Worm (Caenorhabditis elegans) whole organism, L1 larva: ENCODE measurements around the gene epg-5.

Source experiments
- C16A3.4 ChIP-seq: fragments of 150-350 bp; optimal IDR thresholded peaks from 2 replicates; lab custom pipeline; 2014; ENCODE audit warnings: missing biosample characterization, missing genetic modification characterization
- C34B4.2 ChIP-seq: sonication (generic microtip); optimal IDR thresholded peaks from 2 replicates; lab custom pipeline; 2017; ENCODE audit warnings: mild to moderate bottlenecking, missing genetic modification characterization, missing compliant biosample characterization
- Y116A8C.19 ChIP-seq: sonication (generic microtip); optimal IDR thresholded peaks from 2 replicates; lab custom pipeline; 2016; ENCODE audit warnings: missing compliant biosample characterization, missing genetic modification characterization, borderline replicate concordance
- alr-1 ChIP-seq: fragments of 200-800 bp; sonication (Bioruptor generic); optimal IDR thresholded peaks from 2 replicates; lab custom pipeline; 2018; ENCODE audit warnings: borderline replicate concordance, mild to moderate bottlenecking, missing genetic modification characterization, missing compliant biosample characterization
- ama-1 ChIP-seq: fragments of 150-350 bp; optimal IDR thresholded peaks from 2 replicates; lab custom pipeline; 2014
- blmp-1 ChIP-seq: fragments of 150-350 bp; optimal IDR thresholded peaks from 2 replicates; lab custom pipeline; 2014; ENCODE audit warnings: missing biosample characterization, missing genetic modification characterization
- ceh-90 ChIP-seq: sonication (generic microtip); optimal IDR thresholded peaks from 2 replicates; lab custom pipeline; 2016; ENCODE audit warnings: missing genetic modification characterization, missing compliant biosample characterization
- efl-1 ChIP-seq, 4 experiments: fragments of 150-350 bp; optimal IDR thresholded peaks in 3 of 4; peaks in 1 of 4; 1 replicate in 1 of 4; 2 replicates in 3 of 4; lab custom pipeline; 2014; ENCODE audit warnings: missing biosample characterization in 2 of 4, missing genetic modification characterization in 2 of 4, missing genetic modification reagents in 2 of 4
- efl-3 ChIP-seq: fragments of 200-800 bp; sonication (Bioruptor generic); optimal IDR thresholded peaks from 2 replicates; lab custom pipeline; 2018; ENCODE audit warnings: mild to moderate bottlenecking, missing genetic modification characterization, missing compliant biosample characterization
- egl-13 ChIP-seq: sonication (generic microtip); optimal IDR thresholded peaks from 2 replicates; lab custom pipeline; 2016; ENCODE audit warnings: missing genotype, missing genetic modification reagents, missing genetic modification characterization, missing compliant biosample characterization
- elt-2 ChIP-seq: sonication (generic microtip); optimal IDR thresholded peaks from 2 replicates; lab custom pipeline; 2016; ENCODE audit warnings: missing genetic modification characterization, mild to moderate bottlenecking, inconsistent platforms, missing compliant biosample characterization, missing genetic modification reagents
- elt-3 ChIP-seq, 6 experiments: fragments of 150-350 bp in 1 of 6; sonication (generic microtip); optimal IDR thresholded peaks; 2 replicates each; lab custom pipeline; 2017 to 2018; ENCODE audit warnings: missing biosample characterization in 6 of 6, missing genetic modification characterization in 6 of 6, inconsistent platforms in 1 of 6
- grh-1 ChIP-seq: fragments of 200-800 bp; sonication (Bioruptor generic); IDR thresholded peaks from 2 replicates; pipeline ENCODE4 v1.3.6; 2022; ENCODE audit warnings: missing genetic modification reagents, missing genetic modification characterization, missing compliant biosample characterization
- lin-13 ChIP-seq: fragments of 150-350 bp; optimal IDR thresholded peaks from 2 replicates; lab custom pipeline; 2014; ENCODE audit warnings: missing biosample characterization, missing genetic modification reagents, missing genetic modification characterization
- lin-14 ChIP-seq: fragments of 200-800 bp; sonication (Bioruptor generic); optimal IDR thresholded peaks from 2 replicates; lab custom pipeline; 2018; ENCODE audit warnings: mild to moderate bottlenecking, missing genetic modification characterization, moderate library complexity, missing compliant biosample characterization
- lin-35 ChIP-seq, 2 experiments: fragments of 150-350 bp; optimal IDR thresholded peaks; 2 replicates each; lab custom pipeline; 2014; ENCODE audit warnings: missing biosample characterization in 2 of 2, missing genetic modification characterization in 2 of 2, missing genetic modification reagents in 2 of 2
- lir-3 ChIP-seq: sonication (generic microtip); optimal IDR thresholded peaks from 2 replicates; lab custom pipeline; 2016; ENCODE audit warnings: mild to moderate bottlenecking, missing genetic modification characterization, moderate library complexity, missing compliant biosample characterization; ENCODE audit not compliant: poor library complexity
- lsy-2 ChIP-seq, 2 experiments: fragments of 150-350 bp; optimal IDR thresholded peaks; 2 replicates each; lab custom pipeline; 2014; ENCODE audit warnings: missing biosample characterization in 2 of 2, missing genetic modification characterization in 2 of 2
- mef-2 ChIP-seq: fragments of 150-350 bp; optimal IDR thresholded peaks from 2 replicates; lab custom pipeline; 2014; ENCODE audit warnings: missing biosample characterization, missing genetic modification characterization
- mep-1 ChIP-seq: fragments of 150-350 bp; optimal IDR thresholded peaks from 2 replicates; lab custom pipeline; 2014; ENCODE audit warnings: missing biosample characterization, missing genetic modification characterization
- nhr-11 ChIP-seq: fragments of 150-350 bp; optimal IDR thresholded peaks from 2 replicates; lab custom pipeline; 2014; ENCODE audit warnings: missing biosample characterization, missing genetic modification characterization
- nhr-12 ChIP-seq: sonication (generic microtip); optimal IDR thresholded peaks from 2 replicates; lab custom pipeline; 2017; ENCODE audit warnings: missing biosample characterization, missing genetic modification characterization
- nhr-19 ChIP-seq: fragments of 200-800 bp; sonication (Bioruptor generic); conservative IDR thresholded peaks from 2 replicates; pipeline ENCODE4 v1.3.6; 2022; ENCODE audit warnings: missing genetic modification characterization, missing compliant biosample characterization
- nhr-20 ChIP-seq: sonication (generic microtip); optimal IDR thresholded peaks from 2 replicates; lab custom pipeline; 2016; ENCODE audit warnings: mild to moderate bottlenecking, missing genetic modification characterization, missing compliant biosample characterization
- nhr-237 ChIP-seq: fragments of 150-350 bp; optimal IDR thresholded peaks from 2 replicates; lab custom pipeline; 2014; ENCODE audit warnings: missing biosample characterization, missing genetic modification characterization
- nhr-28 ChIP-seq: fragments of 150-350 bp; optimal IDR thresholded peaks from 2 replicates; lab custom pipeline; 2014; ENCODE audit warnings: missing biosample characterization, missing genetic modification characterization
- nhr-47 ChIP-seq: sonication (generic microtip); optimal IDR thresholded peaks from 2 replicates; lab custom pipeline; 2016; ENCODE audit warnings: mild to moderate bottlenecking, missing genetic modification characterization, moderate library complexity, missing compliant biosample characterization
- nhr-71 ChIP-seq: sonication (generic microtip); optimal IDR thresholded peaks from 2 replicates; lab custom pipeline; 2016; ENCODE audit warnings: mild to moderate bottlenecking, missing genetic modification characterization, moderate library complexity, missing compliant biosample characterization
- nhr-85 ChIP-seq: sonication (generic microtip); peaks from one replicate; lab custom pipeline; 2016; ENCODE audit warnings: missing genetic modification characterization, inconsistent platforms, missing compliant biosample characterization
- nhr-90 ChIP-seq: sonication (generic microtip); optimal IDR thresholded peaks from 2 replicates; lab custom pipeline; 2016; ENCODE audit warnings: mild to moderate bottlenecking, missing genetic modification characterization, missing compliant biosample characterization; ENCODE audit not compliant: poor library complexity
- pag-3 ChIP-seq: sonication (generic microtip); optimal IDR thresholded peaks from 2 replicates; lab custom pipeline; 2017; ENCODE audit warnings: missing genetic modification characterization, mild to moderate bottlenecking, missing compliant biosample characterization, antibody characterized with exemption, borderline replicate concordance; ENCODE audit not compliant: insufficient read depth
- pax-3 ChIP-seq: fragments of 200-800 bp; sonication (Bioruptor generic); optimal IDR thresholded peaks from 2 replicates; lab custom pipeline; 2018; ENCODE audit warnings: mild to moderate bottlenecking, missing genetic modification characterization, moderate library complexity, missing compliant biosample characterization
- rnt-1 ChIP-seq: sonication (generic microtip); optimal IDR thresholded peaks from 2 replicates; lab custom pipeline; 2016; ENCODE audit warnings: mild to moderate bottlenecking, missing genetic modification characterization, moderate library complexity, missing compliant biosample characterization
- snu-23 ChIP-seq: sonication (generic microtip); optimal IDR thresholded peaks from 2 replicates; lab custom pipeline; 2016; ENCODE audit warnings: missing genetic modification characterization, missing compliant biosample characterization
- tbx-2 ChIP-seq: sonication (generic microtip); optimal IDR thresholded peaks from 2 replicates; lab custom pipeline; 2016; ENCODE audit warnings: missing genetic modification characterization, missing compliant biosample characterization
- tlp-1 ChIP-seq: fragments of 150-350 bp; optimal IDR thresholded peaks from 2 replicates; lab custom pipeline; 2014; ENCODE audit warnings: missing biosample characterization, missing genetic modification characterization
- vab-15 ChIP-seq: sonication (generic microtip); optimal IDR thresholded peaks from 2 replicates; lab custom pipeline; 2017; ENCODE audit warnings: missing genotype, mild to moderate bottlenecking, missing genetic modification characterization, missing compliant biosample characterization
- ztf-11 ChIP-seq, 2 experiments: sonication (generic microtip); optimal IDR thresholded peaks; 2 replicates each; lab custom pipeline; 2016 to 2017; ENCODE audit warnings: missing genetic modification characterization in 2 of 2, missing biosample characterization in 1 of 2, missing compliant biosample characterization in 1 of 2

epg-5 gene

DNA sequence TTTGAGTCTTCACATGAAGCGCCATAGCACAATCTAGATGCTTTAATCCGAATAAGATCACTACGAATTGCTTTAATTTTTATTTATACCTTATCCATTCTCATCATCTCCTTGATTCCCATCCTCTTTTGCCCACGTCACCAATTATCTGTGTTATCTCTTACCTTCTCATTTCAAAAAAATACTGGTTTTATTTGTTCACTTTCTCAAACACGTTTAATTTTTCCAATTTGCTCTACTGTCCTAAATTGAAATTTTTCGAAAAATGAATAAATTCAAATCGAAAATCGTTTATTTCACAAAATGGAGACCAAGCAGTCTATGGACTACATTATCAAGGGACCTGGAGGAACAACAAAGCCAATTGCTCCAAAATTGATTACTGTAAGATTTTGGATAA lies 12.7 kb upstream of the epg-5 start, which contains the start of gene F54H5.3:
Gene F54H5.3 (plus strand): TSS at position 301 of the 400 bp plus-strand sequence.
- TF ChIP-seq tlp-1 (tag; lab: Kevin White, UChicago) (no peak), egl-13 (tag; lab: Kevin White, UChicago) (no peak), nhr-28 (tag; lab: Kevin White, UChicago) (no peak)
- TF ChIP-seq, all 84 proteins: peak for 0

DNA sequence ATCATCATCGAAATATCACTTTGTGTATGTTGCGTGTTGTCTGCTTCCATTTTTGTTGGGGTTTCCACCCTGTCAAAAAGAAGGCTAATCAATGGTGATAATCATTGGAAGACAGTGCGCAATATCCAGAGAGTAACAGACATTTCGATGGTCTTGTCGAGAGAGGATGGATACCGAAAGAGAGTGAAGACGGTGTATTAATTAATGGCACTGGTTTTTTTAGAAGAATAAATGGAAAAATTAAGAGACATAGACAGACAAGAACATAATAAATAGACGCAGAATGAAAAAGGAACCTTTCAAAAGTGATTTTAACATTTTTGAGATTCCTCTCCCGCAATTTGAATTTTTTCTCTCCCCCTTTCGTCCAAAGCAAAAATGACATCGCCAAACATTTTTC lies 9.8 kb upstream of the epg-5 start:
- no peak for TF ChIP-seq mep-1 (tag; lab: Kevin White, UChicago)
- peak in 1 of 2 experiments; percentile 13 for TF ChIP-seq lin-35 (GFP tag; optimal IDR thresholded peaks at IDR 0.05; lab: Kevin White, UChicago)
- no peak for TF ChIP-seq C16A3.4 (tag; lab: Kevin White, UChicago)
- peak; percentile 30 for TF ChIP-seq lin-14
- TF ChIP-seq nhr-71 (tag; lab: Kevin White, UChicago) = peak; percentile 12
- peak in 3 of 6 experiments; percentile 21 to 79 (median 24) for TF ChIP-seq elt-3 (tag; optimal IDR thresholded peaks at IDR 0.05; lab: Kevin White, UChicago)
- no peak for TF ChIP-seq lir-3 (tag; lab: Kevin White, UChicago)
- no peak for TF ChIP-seq ama-1 (lab: Kevin White, UChicago)
- TF ChIP-seq lin-13 = no peak
- peak; percentile 5 for TF ChIP-seq nhr-20 (tag; lab: Kevin White, UChicago)
- TF ChIP-seq nhr-47 (tag; lab: Kevin White, UChicago) = no peak
- TF ChIP-seq elt-2 (tag; lab: Kevin White, UChicago) = no peak
- TF ChIP-seq pax-3 (tag; lab: Kevin White, UChicago) = no peak
- peak; percentile 73 for TF ChIP-seq blmp-1
- peak in 1 of 2 experiments; percentile 32 for TF ChIP-seq lsy-2 (tag; optimal IDR thresholded peaks at IDR 0.05; lab: Kevin White, UChicago)
- TF ChIP-seq grh-1 (GFP tag; lab: Robert Waterston, UW) = no peak
- TF ChIP-seq nhr-12 (tag; lab: Kevin White, UChicago) = no peak
- TF ChIP-seq snu-23 (GFP tag; lab: Kevin White, UChicago) = peak; percentile 21
- no peak for TF ChIP-seq nhr-90 (tag; lab: Kevin White, UChicago)
- TF ChIP-seq efl-1 (optimal IDR thresholded peaks at IDR 0.05; lab: Kevin White, UChicago) = no peak
- no peak for TF ChIP-seq efl-1 (GFP tag; optimal IDR thresholded peaks at IDR 0.05 in 1 of 2; lab: Kevin White, UChicago)
- no peak for TF ChIP-seq nhr-28 (tag; lab: Kevin White, UChicago)
- TF ChIP-seq efl-3 (GFP tag; lab: Kevin White, UChicago) = no peak
- peak; percentile 86 for TF ChIP-seq nhr-85 (tag; lab: Kevin White, UChicago)
- TF ChIP-seq Y116A8C.19 (tag; lab: Kevin White, UChicago) = no peak
- peak; percentile 27 for TF ChIP-seq vab-15

DNA sequence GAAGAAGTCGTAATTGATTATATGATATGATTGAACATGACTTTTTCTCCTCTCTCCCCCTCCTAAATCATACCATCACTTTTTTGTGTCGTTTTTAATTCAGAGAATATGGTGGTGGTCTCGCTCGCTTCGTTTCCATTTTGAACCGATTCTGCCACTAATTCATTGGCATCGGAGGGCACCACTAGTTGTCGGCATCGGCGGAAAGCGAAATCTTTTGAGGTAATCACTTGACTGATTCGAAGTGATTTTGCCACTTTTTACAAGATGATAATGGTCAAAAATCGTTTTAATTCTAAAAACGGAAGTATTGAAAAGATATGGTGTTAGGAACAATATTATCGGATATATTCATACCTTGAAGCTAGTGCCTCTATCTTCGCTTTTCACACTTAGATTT lies 7.6 kb upstream of the epg-5 start, which contains the start of gene klf-3:
Gene klf-3 (plus strand): TSS at position 109 of the 400 bp plus-strand sequence.
- no peak for TF ChIP-seq ama-1 (lab: Kevin White, UChicago)
- no peak for TF ChIP-seq C34B4.2 (tag; lab: Kevin White, UChicago)
- no peak for TF ChIP-seq nhr-90 (tag; lab: Kevin White, UChicago)
- peak; percentile 53 for TF ChIP-seq pag-3
- peak; percentile 59 for TF ChIP-seq blmp-1
- TF ChIP-seq ceh-90 (tag; lab: Kevin White, UChicago) = no peak
- TF ChIP-seq nhr-237 (tag; lab: Kevin White, UChicago) = no peak
- peak in 1 of 6 experiments; percentile 17 for TF ChIP-seq elt-3 (tag; optimal IDR thresholded peaks at IDR 0.05; lab: Kevin White, UChicago)
- no peak for TF ChIP-seq mef-2 (tag; lab: Kevin White, UChicago)
- TF ChIP-seq tbx-2 (tag; lab: Kevin White, UChicago) = no peak

DNA sequence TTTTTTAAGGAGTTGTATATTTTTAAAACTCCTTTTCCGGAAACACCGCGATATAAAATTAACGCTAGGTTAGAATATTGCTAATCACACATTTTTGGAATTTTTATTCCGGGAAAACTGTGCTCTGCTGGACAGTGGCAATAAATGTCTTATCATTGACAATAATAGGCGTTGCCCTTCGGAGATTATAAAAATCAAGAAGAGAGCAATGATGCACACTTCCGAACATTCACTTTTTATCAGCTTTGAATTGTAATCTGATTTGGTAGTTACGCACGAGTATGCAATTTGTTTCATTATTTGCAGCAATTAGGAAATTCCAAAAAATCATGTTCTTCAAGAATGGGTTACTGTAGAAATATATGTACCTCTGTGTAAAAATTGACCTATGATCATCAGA lies 7.0 kb upstream of the epg-5 start:
- no peak for TF ChIP-seq nhr-11 (tag; lab: Kevin White, UChicago)
- TF ChIP-seq ztf-11 (tag; optimal IDR thresholded peaks at IDR 0.05; lab: Kevin White, UChicago) = no peak
- TF ChIP-seq nhr-19 = no peak
- TF ChIP-seq efl-1 (optimal IDR thresholded peaks at IDR 0.05; lab: Kevin White, UChicago) = no peak
- TF ChIP-seq efl-1 (GFP tag; optimal IDR thresholded peaks at IDR 0.05 in 1 of 2; lab: Kevin White, UChicago) = peak in 1 of 2 experiments; percentile 21
- no peak for TF ChIP-seq alr-1 (tag; lab: Kevin White, UChicago)
- peak; percentile 69 for TF ChIP-seq elt-2 (tag; lab: Kevin White, UChicago)
- TF ChIP-seq rnt-1 (tag; lab: Kevin White, UChicago) = no peak
